Fruit fly (Drosophila melanogaster) whole organism, embryonic: ENCODE data around the gene Twdlalpha.
A peak's percentile ranks its signal among the peaks of the same experiment; 100 is the strongest.

Source experiments
- CG10959 ChIP-seq: fragments of 200-800 bp; sonication (Bioruptor generic); IDR thresholded peaks from 2 replicates; pipeline ENCODE4 v1.3.6; 2022; ENCODE audit warnings: missing biosample characterization, missing genetic modification characterization
- CG11456 ChIP-seq: fragments of 200-800 bp; sonication (Bioruptor generic); IDR thresholded peaks from 3 replicates; pipeline ENCODE4 v1.3.6; 2022; ENCODE audit warnings: missing biosample characterization, missing genetic modification characterization
- CG12659 ChIP-seq: fragments of 200-800 bp; sonication (Bioruptor generic); optimal IDR thresholded peaks from 3 replicates; lab custom pipeline; 2017; ENCODE audit warnings: mild to moderate bottlenecking, missing biosample characterization, missing genetic modification reagents, missing genetic modification characterization
- CG13123 ChIP-seq: fragments of 200-800 bp; sonication (Bioruptor generic); optimal IDR thresholded peaks from 2 replicates; lab custom pipeline; 2016; ENCODE audit warnings: missing biosample characterization, missing genetic modification characterization
- CG13287 ChIP-seq: fragments of 200-800 bp; sonication (Bioruptor generic); IDR thresholded peaks from 2 replicates; pipeline ENCODE4 v1.3.6; 2022; ENCODE audit warnings: missing biosample characterization, missing genetic modification characterization; ENCODE audit not compliant: partially characterized antibody
- CG13775 ChIP-seq: fragments of 200-800 bp; sonication (Bioruptor generic); optimal IDR thresholded peaks from 3 replicates; lab custom pipeline; 2017; ENCODE audit warnings: missing biosample characterization, mild to moderate bottlenecking, missing genetic modification characterization
- CG15696 ChIP-seq: fragments of 200-800 bp; sonication (Bioruptor generic); optimal IDR thresholded peaks from 2 replicates; lab custom pipeline; 2019; ENCODE audit warnings: missing biosample characterization, mild to moderate bottlenecking, missing genetic modification characterization, moderate library complexity
- CG16863 ChIP-seq: fragments of 200-800 bp; sonication (Bioruptor generic); optimal IDR thresholded peaks from 3 replicates; lab custom pipeline; 2016; ENCODE audit warnings: missing biosample characterization, missing genetic modification characterization
- CG17359 ChIP-seq: fragments of 200-800 bp; sonication (Bioruptor generic); optimal IDR thresholded peaks from 3 replicates; lab custom pipeline; 2018; ENCODE audit warnings: missing biosample characterization, mild to moderate bottlenecking, missing genetic modification characterization, moderate library complexity
- CG17361 ChIP-seq: fragments of 200-800 bp; sonication (Bioruptor generic); IDR thresholded peaks from 3 replicates; pipeline ENCODE4 v1.3.6; 2022; ENCODE audit warnings: missing biosample characterization, missing genetic modification characterization
- CG17568 ChIP-seq: fragments of 200-800 bp; sonication (Bioruptor generic); optimal IDR thresholded peaks from 2 replicates; lab custom pipeline; 2018; ENCODE audit warnings: missing biosample characterization, mild to moderate bottlenecking, missing genetic modification characterization, moderate library complexity
- CG17829 ChIP-seq: fragments of 200-800 bp; optimal IDR thresholded peaks from 2 replicates; lab custom pipeline; 2019; ENCODE audit warnings: missing biosample characterization, mild to moderate bottlenecking, missing genetic modification characterization, moderate library complexity
- CG3726 ChIP-seq: fragments of 200-800 bp; sonication (Bioruptor generic); IDR thresholded peaks from 3 replicates; pipeline ENCODE4, ENCODE4 v1.3.6; 2022; ENCODE audit warnings: missing biosample characterization, missing genetic modification characterization
- CG4854 ChIP-seq: fragments of 200-800 bp; sonication (Bioruptor generic); optimal IDR thresholded peaks from 2 replicates; lab custom pipeline; 2016; ENCODE audit warnings: missing biosample characterization, missing genetic modification characterization, inconsistent platforms
- CG7839 ChIP-seq: fragments of 200-800 bp; sonication (Bioruptor generic); optimal IDR thresholded peaks from 3 replicates; lab custom pipeline; 2018; ENCODE audit warnings: missing biosample characterization, mild to moderate bottlenecking, missing genetic modification characterization, moderate library complexity
- CG8765 ChIP-seq: fragments of 200-800 bp; sonication (Bioruptor generic); IDR thresholded peaks from 2 replicates; pipeline ENCODE4 v1.3.6; 2022; ENCODE audit warnings: missing biosample characterization, missing genetic modification characterization
- CG9727 ChIP-seq: fragments of 200-800 bp; sonication (Bioruptor generic); optimal IDR thresholded peaks from 3 replicates; lab custom pipeline; 2017; ENCODE audit warnings: missing biosample characterization, mild to moderate bottlenecking, missing genetic modification characterization
- Chrac-16 ChIP-seq: fragments of 200-800 bp; sonication (Bioruptor generic); optimal IDR thresholded peaks from 3 replicates; lab custom pipeline; 2016; ENCODE audit warnings: missing biosample characterization, missing genetic modification characterization
- CoRest ChIP-seq: fragments of 200-800 bp; sonication (Bioruptor generic); optimal IDR thresholded peaks from 3 replicates; lab custom pipeline; 2018; ENCODE audit warnings: missing biosample characterization, mild to moderate bottlenecking, missing genetic modification characterization, moderate library complexity
- Dfd ChIP-seq, 2 experiments: fragments of >200 bp; optimal IDR thresholded peaks; 2 replicates each; lab custom pipeline; 2017; ENCODE audit warnings: missing biosample characterization in 2 of 2, missing genetic modification characterization in 2 of 2
- Dip2 ChIP-seq: fragments of 200-800 bp; sonication (Bioruptor generic); IDR thresholded peaks from 2 replicates; pipeline ENCODE4 v1.3.6; 2022; ENCODE audit warnings: missing biosample characterization, missing genetic modification characterization
- Dll ChIP-seq: fragments of 200-800 bp; sonication (Bioruptor generic); IDR thresholded peaks from 4 replicates; pipeline ENCODE4 v1.3.6; 2022; ENCODE audit warnings: missing biosample characterization, missing genetic modification characterization; ENCODE audit not compliant: partially characterized antibody
- Gsc ChIP-seq: fragments of 200-800 bp; sonication (Bioruptor generic); IDR thresholded peaks from 2 replicates; pipeline ENCODE4 v1.3.6; 2022; ENCODE audit warnings: missing biosample characterization, missing genetic modification characterization
- H2.0 ChIP-seq: fragments of 200-800 bp; sonication (Bioruptor generic); IDR thresholded peaks from 2 replicates; pipeline ENCODE4 v1.3.6; 2022; ENCODE audit warnings: missing biosample characterization, missing genetic modification characterization
- HLHmδ ChIP-seq: fragments of 200-800 bp; sonication (Bioruptor generic); optimal IDR thresholded peaks from 2 replicates; lab custom pipeline; 2018; ENCODE audit warnings: missing biosample characterization, mild to moderate bottlenecking, missing genetic modification characterization, moderate library complexity
- Hr3 ChIP-seq: fragments of 200-800 bp; sonication (Bioruptor generic); optimal IDR thresholded peaks from 3 replicates; lab custom pipeline; 2016; ENCODE audit warnings: missing biosample characterization, missing genetic modification characterization
- Hsf ChIP-seq: fragments of 200-800 bp; sonication (Bioruptor generic); optimal IDR thresholded peaks from 3 replicates; lab custom pipeline; 2016; ENCODE audit warnings: missing biosample characterization, missing genetic modification characterization
- Myb ChIP-seq: fragments of 200-800 bp; sonication (Bioruptor generic); optimal IDR thresholded peaks from 2 replicates; lab custom pipeline; 2016; ENCODE audit warnings: missing biosample characterization, missing genetic modification characterization
- NK7.1 ChIP-seq: fragments of 200-800 bp; sonication (Bioruptor generic); optimal IDR thresholded peaks from 3 replicates; lab custom pipeline; 2016; ENCODE audit warnings: missing biosample characterization, missing genetic modification characterization
- Nf-YC ChIP-seq: fragments of 200-800 bp; optimal IDR thresholded peaks from 3 replicates; lab custom pipeline; 2019; ENCODE audit warnings: missing biosample characterization, mild to moderate bottlenecking, missing genetic modification characterization, moderate library complexity
- NfI ChIP-seq: fragments of 200-800 bp; sonication (Bioruptor generic); optimal IDR thresholded peaks from 3 replicates; lab custom pipeline; 2018; ENCODE audit warnings: missing biosample characterization, mild to moderate bottlenecking, missing genetic modification characterization, moderate library complexity
- Ptx1 ChIP-seq: fragments of 200-800 bp; sonication (Bioruptor generic); IDR thresholded peaks from 2 replicates; pipeline ENCODE4 v1.3.6; 2022; ENCODE audit warnings: missing biosample characterization, missing genetic modification characterization
- ase ChIP-seq: fragments of 200-800 bp; sonication (Bioruptor generic); IDR thresholded peaks from 3 replicates; pipeline ENCODE4 v1.3.6; 2022; ENCODE audit warnings: missing biosample characterization, missing genetic modification characterization
- bsh ChIP-seq, 2 experiments: fragments of 200-800 bp; sonication (Bioruptor generic); optimal IDR thresholded peaks; 2 replicates each; lab custom pipeline; 2017 to 2018; ENCODE audit warnings: mild to moderate bottlenecking in 2 of 2, missing biosample characterization in 2 of 2, missing genetic modification characterization in 2 of 2, moderate library complexity in 1 of 2
- cad ChIP-seq: fragments of >200 bp; optimal IDR thresholded peaks from 2 replicates; lab custom pipeline; 2017; ENCODE audit warnings: missing biosample characterization, missing genetic modification characterization
- caup ChIP-seq: fragments of 200-800 bp; sonication (Bioruptor generic); optimal IDR thresholded peaks from 3 replicates; lab custom pipeline; 2017; ENCODE audit warnings: missing biosample characterization, mild to moderate bottlenecking, missing genetic modification characterization, moderate library complexity; ENCODE audit not compliant: severe bottlenecking
- chif ChIP-seq, 2 experiments: fragments of 200-800 bp; sonication (Bioruptor generic); optimal IDR thresholded peaks; 3 replicates each; lab custom pipeline; 2016; ENCODE audit warnings: missing biosample characterization in 2 of 2, missing genetic modification characterization in 2 of 2
- chn ChIP-seq: fragments of 200-800 bp; sonication (Bioruptor generic); optimal IDR thresholded peaks from 2 replicates; lab custom pipeline; 2016; ENCODE audit warnings: missing biosample characterization, missing genetic modification characterization
- corto ChIP-seq: fragments of 200-800 bp; sonication (Bioruptor generic); optimal IDR thresholded peaks from 2 replicates; lab custom pipeline; 2016; ENCODE audit warnings: missing biosample characterization, mild to moderate bottlenecking, missing genetic modification characterization, moderate library complexity
- dmrt11E ChIP-seq: fragments of 200-800 bp; sonication (Bioruptor generic); optimal IDR thresholded peaks from 3 replicates; lab custom pipeline; 2018; ENCODE audit warnings: missing biosample characterization, mild to moderate bottlenecking, missing genetic modification characterization, moderate library complexity
- dysf ChIP-seq: fragments of 200-800 bp; sonication (Bioruptor generic); IDR thresholded peaks from 3 replicates; pipeline ENCODE4 v1.3.6; 2022; ENCODE audit warnings: missing biosample characterization, missing genetic modification characterization
- gce ChIP-seq: fragments of 200-800 bp; sonication (Bioruptor generic); IDR thresholded peaks from 3 replicates; pipeline ENCODE4 v1.3.6; 2022; ENCODE audit warnings: missing biosample characterization, missing genetic modification characterization
- gem ChIP-seq: fragments of 200-800 bp; sonication (Bioruptor generic); optimal IDR thresholded peaks from 2 replicates; lab custom pipeline; 2019; ENCODE audit warnings: missing biosample characterization, mild to moderate bottlenecking, missing genetic modification characterization, moderate library complexity
- ham ChIP-seq: fragments of 200-800 bp; sonication (Bioruptor generic); IDR thresholded peaks from 2 replicates; pipeline ENCODE4 v1.3.6; 2022; ENCODE audit warnings: missing biosample characterization, missing genetic modification characterization
- klu ChIP-seq: fragments of 200-800 bp; sonication (Bioruptor generic); IDR thresholded peaks from 2 replicates; pipeline ENCODE4 v1.3.6; 2022; ENCODE audit warnings: missing biosample characterization, missing genetic modification characterization
- luna ChIP-seq: fragments of 200-800 bp; sonication (Bioruptor generic); optimal IDR thresholded peaks from 2 replicates; lab custom pipeline; 2016; ENCODE audit warnings: missing biosample characterization, missing genetic modification characterization
- sima ChIP-seq: fragments of 200-800 bp; sonication (Bioruptor generic); optimal IDR thresholded peaks from 2 replicates; lab custom pipeline; 2016; ENCODE audit warnings: missing biosample characterization, missing genetic modification characterization
- stwl ChIP-seq: fragments of 200-800 bp; sonication (Bioruptor generic); optimal IDR thresholded peaks from 3 replicates; lab custom pipeline; 2018; ENCODE audit warnings: missing biosample characterization, mild to moderate bottlenecking, missing genetic modification characterization, moderate library complexity
- tap ChIP-seq: fragments of 200-800 bp; optimal IDR thresholded peaks from 3 replicates; lab custom pipeline; 2019; ENCODE audit warnings: missing biosample characterization, mild to moderate bottlenecking, missing genetic modification characterization, moderate library complexity
- toy ChIP-seq: fragments of 200-800 bp; sonication (Bioruptor generic); IDR thresholded peaks from 2 replicates; pipeline ENCODE4 v1.3.6; 2022; ENCODE audit warnings: missing biosample characterization, missing genetic modification characterization
- unpg ChIP-seq: fragments of 200-800 bp; sonication (Bioruptor generic); optimal IDR thresholded peaks from 3 replicates; lab custom pipeline; 2018; ENCODE audit warnings: missing biosample characterization, mild to moderate bottlenecking, missing genetic modification characterization, moderate library complexity

Gene Twdlalpha

dm6 chrX:16781055-16781454 is 38.4 kb downstream of the Twdlalpha start:
- no peak for TF ChIP-seq gce (GFP tag; lab: Robert Waterston, UW)
- TF ChIP-seq sima (GFP tag; lab: Kevin White, UChicago) = no peak
- no peak for TF ChIP-seq CG17568 (GFP tag; lab: Kevin White, UChicago)
- TF ChIP-seq CG12659 (GFP tag; lab: Kevin White, UChicago) = no peak
- TF ChIP-seq Chrac-16 = no peak
- TF ChIP-seq dysf (GFP tag; lab: Robert Waterston, UW) = peak; percentile 61; the same call in 2 of the 3 replicates
- TF ChIP-seq chif (GFP tag; optimal IDR thresholded peaks at IDR 0.05; lab: Kevin White, UChicago) = peak in 1 of 2 experiments; percentile 22
- no peak for TF ChIP-seq CG13287 (GFP tag; lab: Robert Waterston, UW)
- no peak for TF ChIP-seq CG10959
- TF ChIP-seq chn (GFP tag; lab: Kevin White, UChicago) = peak; percentile 35
- peak; percentile 55; the same call in 1 of the 3 replicates for TF ChIP-seq CG11456 (GFP tag; lab: Robert Waterston, UW)
- no peak for TF ChIP-seq stwl (tag; lab: Kevin White, UChicago)
- TF ChIP-seq CG4854 (GFP tag; lab: Kevin White, UChicago) = no peak
- no peak for TF ChIP-seq NfI (GFP tag; lab: Kevin White, UChicago)
- TF ChIP-seq CG3726 (GFP tag; lab: Robert Waterston, UW) = no peak
- peak; percentile 53 for TF ChIP-seq unpg (GFP tag; lab: Kevin White, UChicago)
- TF ChIP-seq CG17361 (GFP tag; lab: Robert Waterston, UW) = 0 out of 3 replicates have a peak, but pooled peaks have one; percentile 18
- TF ChIP-seq CG7839 (tag; lab: Kevin White, UChicago) = peak; percentile 37
- TF ChIP-seq Nf-YC (tag; lab: Kevin White, UChicago) = no peak
- TF ChIP-seq Myb (GFP tag; lab: Kevin White, UChicago) = peak; percentile 22
- peak; percentile 51 for TF ChIP-seq gem (tag; lab: Kevin White, UChicago)
- TF ChIP-seq cad = no peak
- no peak for TF ChIP-seq dmrt11E
- TF ChIP-seq CG13775 (GFP tag; lab: Kevin White, UChicago) = no peak
- TF ChIP-seq CG17359 (tag; lab: Kevin White, UChicago) = peak; percentile 3
- TF ChIP-seq CG9727 = no peak
- no peak for TF ChIP-seq Dfd (GFP tag; optimal IDR thresholded peaks at IDR 0.05; lab: Kevin White, UChicago)
- TF ChIP-seq luna = no peak
- TF ChIP-seq Ptx1 (GFP tag; lab: Robert Waterston, UW) = 0 out of 2 replicates have a peak, but pooled peaks have one; percentile 33
- peak; percentile 34 for TF ChIP-seq caup (GFP tag; lab: Kevin White, UChicago)
- no peak for TF ChIP-seq bsh (GFP tag; optimal IDR thresholded peaks at IDR 0.05; lab: Kevin White, UChicago)
- TF ChIP-seq CG15696 (tag; lab: Kevin White, UChicago) = no peak
- no peak for TF ChIP-seq CG8765 (GFP tag; lab: Robert Waterston, UW)
- TF ChIP-seq tap (tag; lab: Kevin White, UChicago) = no peak
- TF ChIP-seq CG16863 (GFP tag; lab: Kevin White, UChicago) = peak; percentile 43
- no peak for TF ChIP-seq Gsc (GFP tag; lab: Robert Waterston, UW)
- no peak for TF ChIP-seq CG13123 (GFP tag; lab: Kevin White, UChicago)
- no peak for TF ChIP-seq Dip2 (GFP tag; lab: Robert Waterston, UW)
- no peak for TF ChIP-seq CG17829 (tag; lab: Kevin White, UChicago)
- no peak for TF ChIP-seq ase
- TF ChIP-seq Hr3 (GFP tag; lab: Kevin White, UChicago) = no peak
- TF ChIP-seq ham = no peak
- TF ChIP-seq Hsf (GFP tag; lab: Kevin White, UChicago) = peak; percentile 0
- no peak for TF ChIP-seq corto (GFP tag; lab: Kevin White, UChicago)
- no peak for TF ChIP-seq klu (GFP tag; lab: Robert Waterston, UW)
- no peak for TF ChIP-seq NK7.1 (GFP tag; lab: Kevin White, UChicago)
- no peak for TF ChIP-seq H2.0
- no peak for TF ChIP-seq HLHmδ (GFP tag; lab: Kevin White, UChicago)
- peak; percentile 46 for TF ChIP-seq CoRest
- no peak for TF ChIP-seq toy (GFP tag; lab: Robert Waterston, UW)
- TF ChIP-seq Dll (GFP tag; lab: Robert Waterston, UW) = no peak
